Fruit fly (Drosophila melanogaster) whole organism, embryonic: ENCODE results near the gene CG10581.

Experiments
- CG9932 ChIP-seq: fragments of 200-800 bp; sonication (Bioruptor generic); IDR thresholded peaks from 2 replicates; pipeline ENCODE4 v1.3.6; 2022; ENCODE audit warnings: missing biosample characterization, missing genetic modification characterization
- Hey ChIP-seq: fragments of 200-800 bp; sonication (Bioruptor generic); optimal IDR thresholded peaks from 3 replicates; lab custom pipeline; 2018; ENCODE audit warnings: missing biosample characterization, mild to moderate bottlenecking, missing genetic modification characterization
- Neu2 ChIP-seq: fragments of 200-800 bp; sonication (Bioruptor generic); optimal IDR thresholded peaks from 3 replicates; lab custom pipeline; 2016; ENCODE audit warnings: missing biosample characterization, missing genetic modification characterization, borderline replicate concordance
- cg ChIP-seq: fragments of 200-800 bp; sonication (Bioruptor generic); optimal IDR thresholded peaks from 3 replicates; lab custom pipeline; 2019; ENCODE audit warnings: missing biosample characterization, mild to moderate bottlenecking, missing genetic modification characterization, moderate library complexity
- croc ChIP-seq: fragments of 200-800 bp; sonication (Bioruptor generic); conservative IDR thresholded peaks from 3 replicates; pipeline ENCODE4 v1.3.6; 2022; ENCODE audit warnings: missing biosample characterization, missing genetic modification characterization
- pho ChIP-seq: fragments of 200-800 bp; sonication (Bioruptor generic); optimal IDR thresholded peaks from 2 replicates; lab custom pipeline; 2016; ENCODE audit warnings: missing biosample characterization, missing genetic modification characterization
- ttk ChIP-seq: fragments of 200-800 bp; sonication (Bioruptor generic); IDR thresholded peaks from 2 replicates; pipeline ENCODE4 v2.1.2; 2022; ENCODE audit warnings: missing biosample characterization, missing genetic modification characterization

dm6 chr3L:21047734-21048657, 14.0 kb upstream of the CG10581 start:
- TF ChIP-seq Hey (tag; lab: Kevin White, UChicago) (no peak), cg (GFP tag; lab: Kevin White, UChicago) (no peak), ttk (GFP tag; lab: Robert Waterston, UW) (no peak), pho (GFP tag; lab: Kevin White, UChicago) (no peak), croc (GFP tag; lab: Robert Waterston, UW) (no peak), Neu2 (GFP tag; lab: Kevin White, UChicago) (no peak), CG9932 (GFP tag; lab: Robert Waterston, UW) (no peak)
